Fruit fly (Drosophila melanogaster): ENCODE data around the gene Ccdc39.

Ccdc39 gene

DNA sequence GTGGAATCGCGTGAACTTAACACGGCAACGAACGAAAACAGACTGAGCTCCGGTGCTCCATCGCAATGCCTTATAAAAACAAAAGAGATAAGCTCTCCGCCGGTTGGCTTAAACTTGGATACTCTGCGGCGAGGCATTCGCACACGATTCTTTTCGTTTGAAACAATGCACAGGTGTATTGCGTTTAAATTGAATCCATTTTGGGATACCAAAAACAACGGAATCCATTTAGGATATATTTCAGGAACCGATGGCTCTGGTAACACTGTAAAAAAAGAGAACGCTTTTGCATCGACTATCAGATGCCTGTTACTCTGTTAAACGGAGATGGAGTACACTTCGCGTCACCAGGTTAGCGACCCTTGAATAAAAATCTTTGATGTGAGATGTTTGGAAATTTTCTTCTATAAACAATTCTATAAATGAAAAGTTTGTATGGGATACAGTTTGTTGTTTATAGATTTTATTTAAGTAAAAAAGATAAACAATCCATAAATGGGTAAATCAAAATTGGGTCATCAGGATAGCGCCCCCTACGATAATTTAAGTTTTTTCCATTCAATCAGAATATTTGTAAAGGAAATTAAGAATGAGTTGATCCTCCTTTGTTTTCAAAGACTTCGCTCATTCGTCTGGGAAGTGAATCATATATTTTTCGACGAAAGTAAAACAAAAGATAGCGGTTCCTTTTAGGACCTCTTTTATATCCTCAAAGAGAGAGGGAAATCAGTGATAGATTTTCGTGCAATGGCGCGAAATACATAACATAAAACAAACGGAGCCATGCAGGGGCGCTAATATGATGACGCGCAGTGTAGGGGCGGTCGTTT lies 52.5 kb downstream of the Ccdc39 start, which contains the start of gene Nep2 (continued):
- TF ChIP-seq Sry-β (GFP tag; optimal IDR thresholded peaks at IDR 0.05) (no peak), CG12299 (tag; optimal IDR thresholded peaks at IDR 0.05) (no peak), hth (optimal IDR thresholded peaks at IDR 0.05) (no peak), CG34376 (GFP tag; optimal IDR thresholded peaks at IDR 0.05) (no peak), CG11696 (GFP tag; IDR thresholded peaks at IDR 0.05) (peak; percentile 47; the same call in 1 of the 2 replicates), CG17568 (GFP tag; optimal IDR thresholded peaks at IDR 0.05) (no peak), CG42726 (GFP tag; IDR thresholded peaks at IDR 0.05; ENCODE audit: partially characterized antibody) (no peak), NK7.1 (GFP tag; optimal IDR thresholded peaks at IDR 0.05) (no peak), CG10274 (GFP tag; optimal IDR thresholded peaks at IDR 0.05) (no peak), sqz (GFP tag; optimal IDR thresholded peaks at IDR 0.05) (no peak), CG12155 (GFP tag; optimal IDR thresholded peaks at IDR 0.05) (no peak), CG8359 (GFP tag; optimal IDR thresholded peaks at IDR 0.05; ENCODE audit: borderline replicate concordance) (no peak), CG17612 (GFP tag; IDR thresholded peaks at IDR 0.05) (no peak), CG13775 (GFP tag; optimal IDR thresholded peaks at IDR 0.05) (peak; percentile 37), Lhr (GFP tag; optimal IDR thresholded peaks at IDR 0.05) (peak; percentile 0), ranshi (GFP tag; IDR thresholded peaks at IDR 0.05) (no peak), ind (GFP tag; optimal IDR thresholded peaks at IDR 0.05) (peak; percentile 18), bcd (GFP tag; optimal IDR thresholded peaks at IDR 0.05) (peak; percentile 37)
